Fruit fly (Drosophila melanogaster) whole organism, embryonic: ENCODE results near the gene CG32176.

Source experiments
- Adf1 ChIP-seq: fragments of 200-800 bp; sonication (Bioruptor generic); IDR thresholded peaks from 2 replicates; pipeline ENCODE4 v1.3.6; 2022; ENCODE audit warnings: missing biosample characterization, missing genetic modification characterization
- Awh ChIP-seq: fragments of 200-800 bp; sonication (Bioruptor generic); IDR thresholded peaks from 2 replicates; pipeline ENCODE4, ENCODE4 v1.3.6; 2022; ENCODE audit warnings: missing biosample characterization, missing genetic modification characterization
- Bgb ChIP-seq: fragments of 200-800 bp; sonication (Bioruptor generic); IDR thresholded peaks from 2 replicates; pipeline ENCODE4 v1.3.6; 2022; ENCODE audit warnings: missing biosample characterization, missing genetic modification characterization; ENCODE audit not compliant: partially characterized antibody
- Blimp-1 ChIP-seq: fragments of 200-800 bp; sonication (Bioruptor generic); optimal IDR thresholded peaks from 3 replicates; lab custom pipeline; 2018; ENCODE audit warnings: missing biosample characterization, missing genetic modification characterization, mild to moderate bottlenecking, moderate library complexity, missing genetic modification reagents
- CG10321 ChIP-seq: fragments of 200-800 bp; sonication (Bioruptor generic); IDR thresholded peaks from 2 replicates; pipeline ENCODE4 v1.3.6; 2022; ENCODE audit warnings: missing biosample characterization, missing genetic modification characterization
- CG11093 ChIP-seq: fragments of 200-800 bp; sonication (Bioruptor generic); IDR thresholded peaks from 3 replicates; pipeline ENCODE4 v1.3.6; 2022; ENCODE audit warnings: missing biosample characterization, missing genetic modification characterization
- CG12769 ChIP-seq: fragments of 200-800 bp; sonication (Bioruptor generic); optimal IDR thresholded peaks from 2 replicates; lab custom pipeline; 2019; ENCODE audit warnings: missing biosample characterization, mild to moderate bottlenecking, missing genetic modification characterization, moderate library complexity
- CG1602 ChIP-seq: fragments of 200-800 bp; sonication (Bioruptor generic); optimal IDR thresholded peaks from 3 replicates; lab custom pipeline; 2016; ENCODE audit warnings: missing biosample characterization, missing genetic modification characterization
- CG18599 ChIP-seq: fragments of 200-800 bp; sonication (Bioruptor generic); optimal IDR thresholded peaks from 3 replicates; lab custom pipeline; 2017; ENCODE audit warnings: missing biosample characterization, missing genetic modification characterization, mild to moderate bottlenecking, moderate library complexity, missing genetic modification reagents
- CG32532 ChIP-seq: fragments of 200-800 bp; sonication (Bioruptor generic); IDR thresholded peaks from 2 replicates; pipeline ENCODE4 v1.3.6; 2022; ENCODE audit warnings: missing biosample characterization, missing genetic modification characterization
- CG3726 ChIP-seq: fragments of 200-800 bp; sonication (Bioruptor generic); IDR thresholded peaks from 3 replicates; pipeline ENCODE4, ENCODE4 v1.3.6; 2022; ENCODE audit warnings: missing biosample characterization, missing genetic modification characterization
- CG6813 ChIP-seq: fragments of 200-800 bp; sonication (Bioruptor generic); optimal IDR thresholded peaks from 2 replicates; lab custom pipeline; 2017; ENCODE audit warnings: missing biosample characterization, missing genetic modification characterization, mild to moderate bottlenecking, moderate library complexity, missing genetic modification reagents
- CG7271 ChIP-seq: fragments of 200-800 bp; sonication (Bioruptor generic); optimal IDR thresholded peaks from 2 replicates; lab custom pipeline; 2018; ENCODE audit warnings: missing biosample characterization, mild to moderate bottlenecking, missing genetic modification characterization, moderate library complexity
- CG9817 ChIP-seq: fragments of 200-800 bp; sonication (Bioruptor generic); optimal IDR thresholded peaks from 2 replicates; lab custom pipeline; 2018; ENCODE audit warnings: missing biosample characterization, mild to moderate bottlenecking, missing genetic modification characterization, moderate library complexity
- Ets65A ChIP-seq: fragments of 200-800 bp; sonication (Bioruptor generic); peaks from one replicate; lab custom pipeline; 2016; ENCODE audit warnings: missing biosample characterization, missing genetic modification characterization
- Gug ChIP-seq: fragments of 200-800 bp; sonication (Bioruptor generic); IDR thresholded peaks from 4 replicates; pipeline ENCODE4 v1.3.6; 2022; ENCODE audit warnings: missing biosample characterization, missing genetic modification characterization
- HLH3B ChIP-seq: fragments of 200-800 bp; sonication (Bioruptor generic); IDR thresholded peaks from 2 replicates; pipeline ENCODE4 v1.3.6; 2022; ENCODE audit warnings: missing biosample characterization, missing genetic modification characterization
- Hey ChIP-seq: fragments of 200-800 bp; sonication (Bioruptor generic); optimal IDR thresholded peaks from 3 replicates; lab custom pipeline; 2018; ENCODE audit warnings: missing biosample characterization, mild to moderate bottlenecking, missing genetic modification characterization
- HmgZ ChIP-seq: fragments of 200-800 bp; sonication (Bioruptor generic); optimal IDR thresholded peaks from 2 replicates; lab custom pipeline; 2018; ENCODE audit warnings: missing biosample characterization, mild to moderate bottlenecking, missing genetic modification characterization
- Lim3 ChIP-seq: fragments of 200-800 bp; sonication (Bioruptor generic); IDR thresholded peaks from 2 replicates; pipeline ENCODE4 v1.3.6; 2022; ENCODE audit warnings: missing biosample characterization, missing genetic modification characterization
- Med ChIP-seq: fragments of 200-800 bp; sonication (Bioruptor generic); peaks from one replicate; lab custom pipeline; 2016; ENCODE audit warnings: missing biosample characterization, missing genetic modification characterization, mild to moderate bottlenecking, inconsistent platforms, moderate library complexity
- Nf-YA ChIP-seq: fragments of 200-800 bp; sonication (Bioruptor generic); IDR thresholded peaks from 2 replicates; pipeline ENCODE4 v1.3.6; 2022; ENCODE audit warnings: missing biosample characterization, missing genetic modification characterization
- Pdp1 ChIP-seq, 2 experiments: fragments of 200-800 bp; sonication (Bioruptor generic); optimal IDR thresholded peaks; 3 replicates each; lab custom pipeline; 2016; ENCODE audit warnings: missing biosample characterization in 2 of 2, missing genetic modification characterization in 2 of 2, mild to moderate bottlenecking in 1 of 2, moderate library complexity in 1 of 2
- Rfx ChIP-seq: fragments of 200-800 bp; sonication (Bioruptor generic); IDR thresholded peaks from 2 replicates; pipeline ENCODE4 v1.3.6; 2022; ENCODE audit warnings: missing biosample characterization, missing genetic modification characterization
- Sox100B ChIP-seq: fragments of 200-800 bp; sonication (Bioruptor generic); optimal IDR thresholded peaks from 3 replicates; lab custom pipeline; 2018; ENCODE audit warnings: missing biosample characterization, mild to moderate bottlenecking, missing genetic modification characterization
- Sry-δ ChIP-seq: fragments of 200-800 bp; sonication (Bioruptor generic); optimal IDR thresholded peaks from 2 replicates; lab custom pipeline; 2016; ENCODE audit warnings: missing biosample characterization, missing genetic modification characterization
- Vsx1 ChIP-seq: fragments of 200-800 bp; sonication (Bioruptor generic); optimal IDR thresholded peaks from 2 replicates; lab custom pipeline; 2017; ENCODE audit warnings: missing biosample characterization, mild to moderate bottlenecking, missing genetic modification characterization, missing genetic modification reagents
- abd-A ChIP-seq: fragments of 200-800 bp; sonication (Bioruptor generic); optimal IDR thresholded peaks from 3 replicates; lab custom pipeline; 2019; ENCODE audit warnings: missing biosample characterization, mild to moderate bottlenecking, missing genetic modification characterization, moderate library complexity
- cas ChIP-seq: fragments of 200-800 bp; sonication (Bioruptor generic); IDR thresholded peaks from 2 replicates; pipeline ENCODE4 v1.3.6; 2022; ENCODE audit warnings: missing biosample characterization, missing genetic modification characterization
- caup ChIP-seq: fragments of 200-800 bp; sonication (Bioruptor generic); optimal IDR thresholded peaks from 3 replicates; lab custom pipeline; 2017; ENCODE audit warnings: missing biosample characterization, mild to moderate bottlenecking, missing genetic modification characterization, moderate library complexity; ENCODE audit not compliant: severe bottlenecking
- chinmo ChIP-seq: fragments of 200-800 bp; sonication (Bioruptor generic); IDR thresholded peaks from 4 replicates; pipeline ENCODE4 v1.3.6; 2022; ENCODE audit warnings: missing biosample characterization, missing genetic modification characterization; ENCODE audit not compliant: partially characterized antibody
- ci ChIP-seq: fragments of 200-800 bp; sonication (Bioruptor generic); IDR thresholded peaks from 3 replicates; pipeline ENCODE4 v1.3.6; 2022; ENCODE audit warnings: missing biosample characterization, missing genetic modification characterization
- crol ChIP-seq: fragments of 200-800 bp; sonication (Bioruptor generic); IDR thresholded peaks from 2 replicates; pipeline ENCODE4 v1.3.6; 2022; ENCODE audit warnings: missing biosample characterization, missing genetic modification characterization
- her ChIP-seq: fragments of 200-800 bp; sonication (Bioruptor generic); optimal IDR thresholded peaks from 2 replicates; lab custom pipeline; 2016; ENCODE audit warnings: missing biosample characterization, missing genetic modification characterization
- nau ChIP-seq: fragments of 200-800 bp; sonication (Bioruptor generic); optimal IDR thresholded peaks from 3 replicates; lab custom pipeline; 2017; ENCODE audit warnings: missing biosample characterization, mild to moderate bottlenecking, missing genetic modification characterization, missing genetic modification reagents
- nerfin-2 ChIP-seq: fragments of 200-800 bp; sonication (Bioruptor generic); IDR thresholded peaks from 2 replicates; pipeline ENCODE4 v1.3.6; 2022; ENCODE audit warnings: missing biosample characterization, missing genetic modification characterization; ENCODE audit not compliant: partially characterized antibody
- oc ChIP-seq: fragments of 200-800 bp; sonication (Bioruptor generic); optimal IDR thresholded peaks from 2 replicates; lab custom pipeline; 2018; ENCODE audit warnings: missing biosample characterization, mild to moderate bottlenecking, missing genetic modification characterization, moderate library complexity
- slp2 ChIP-seq: fragments of 200-800 bp; sonication (Bioruptor generic); optimal IDR thresholded peaks from 2 replicates; lab custom pipeline; 2016; ENCODE audit warnings: missing biosample characterization, missing genetic modification characterization
- ssp ChIP-seq: fragments of 200-800 bp; sonication (Bioruptor generic); IDR thresholded peaks from 2 replicates; pipeline ENCODE4 v1.3.6; 2022; ENCODE audit warnings: missing biosample characterization, missing genetic modification characterization
- tgo ChIP-seq: fragments of 200-800 bp; sonication (Bioruptor generic); IDR thresholded peaks from 3 replicates; pipeline ENCODE4 v1.3.6; 2022; ENCODE audit warnings: missing biosample characterization, missing genetic modification characterization
- vnd ChIP-seq: fragments of 200-800 bp; sonication (Bioruptor generic); IDR thresholded peaks from 3 replicates; pipeline ENCODE4 v1.3.6; 2022; ENCODE audit warnings: missing biosample characterization, missing genetic modification characterization; ENCODE audit not compliant: partially characterized antibody
- yki ChIP-seq: fragments of >200 bp; optimal IDR thresholded peaks from 3 replicates; lab custom pipeline; 2018

The CG32176 gene

dm6 chr3L:17386612-17387382, 46.9 kb upstream of the CG32176 start (continued):
- TF ChIP-seq Bgb (GFP tag; lab: Robert Waterston, UW) (no peak), Nf-YA (GFP tag; lab: Robert Waterston, UW) (no peak), ssp (no peak), Lim3 (GFP tag; lab: Robert Waterston, UW) (no peak), HLH3B (GFP tag; lab: Robert Waterston, UW) (no peak), chinmo (GFP tag; lab: Robert Waterston, UW) (peak; percentile 79; the same call in 1 of the 4 replicates), Vsx1 (GFP tag; lab: Kevin White, UChicago) (no peak), abd-A (tag; lab: Kevin White, UChicago) (peak; percentile 61), Sry-δ (no peak), CG12769 (peak; percentile 61), oc (tag; lab: Kevin White, UChicago) (peak; percentile 26)

- TF ChIP-seq CG12769 (no peak), Pdp1 (GFP tag; optimal IDR thresholded peaks at IDR 0.05; lab: Kevin White, UChicago) (no peak), tgo (no peak), yki (lab: Kevin White, UChicago) (no peak), CG3726 (GFP tag; lab: Robert Waterston, UW) (no peak), Sox100B (GFP tag; lab: Kevin White, UChicago) (no peak), CG11093 (GFP tag; lab: Robert Waterston, UW) (no peak), Hey (tag; lab: Kevin White, UChicago) (no peak), Adf1 (peak; percentile 82), ci (GFP tag; lab: Robert Waterston, UW) (no peak), Gug (no peak), CG9817 (no peak), CG32532 (GFP tag; lab: Robert Waterston, UW) (0 out of 2 replicates have a peak, but pooled peaks have one; percentile 15), cas (GFP tag; lab: Robert Waterston, UW) (no peak), HmgZ (tag; lab: Kevin White, UChicago) (no peak), Blimp-1 (peak; percentile 78), caup (GFP tag; lab: Kevin White, UChicago) (no peak), slp2 (no peak), Lim3 (GFP tag; lab: Robert Waterston, UW) (no peak), vnd (GFP tag; lab: Robert Waterston, UW) (no peak), Rfx (0 out of 2 replicates have a peak, but pooled peaks have one; percentile 5), her (GFP tag; lab: Kevin White, UChicago) (no peak), Ets65A (GFP tag; lab: Kevin White, UChicago) (peak; percentile 30), nau (GFP tag; lab: Kevin White, UChicago) (no peak), CG1602 (GFP tag; lab: Kevin White, UChicago) (no peak), Awh (GFP tag; lab: Robert Waterston, UW) (0 out of 2 replicates have a peak, but pooled peaks have one; percentile 7), CG6813 (GFP tag; lab: Kevin White, UChicago) (no peak), CG7271 (tag; lab: Kevin White, UChicago) (no peak), Med (GFP tag; lab: Kevin White, UChicago) (peak; percentile 7), CG18599 (no peak), nerfin-2 (GFP tag; lab: Robert Waterston, UW) (no peak), chinmo (GFP tag; lab: Robert Waterston, UW) (0 out of 4 replicates have a peak, but pooled peaks have one; percentile 31), crol (GFP tag; lab: Robert Waterston, UW) (no peak), CG10321 (no peak)
Measured at dm6 chr3L:17388895-17389294, 44.8 kb upstream of the CG32176 start, which contains the start of gene CG13731. CG13731 (minus strand) TSS chr3L:17388956.
